Worm (Caenorhabditis elegans) whole organism, L1 larva: ENCODE measurements around the gene R105.1.

ENCODE experiments used
- lsy-2 ChIP-seq, 2 experiments: fragments of 150-350 bp; optimal IDR thresholded peaks; 2 replicates each; lab custom pipeline; 2014; ENCODE audit warnings: missing biosample characterization in 2 of 2, missing genetic modification characterization in 2 of 2
- nhr-12 ChIP-seq: sonication (generic microtip); optimal IDR thresholded peaks from 2 replicates; lab custom pipeline; 2017; ENCODE audit warnings: missing biosample characterization, missing genetic modification characterization
- skn-1 ChIP-seq: fragments of 150-350 bp; optimal IDR thresholded peaks from 2 replicates; lab custom pipeline; 2014; ENCODE audit warnings: missing biosample characterization, missing genetic modification characterization
- unc-62 ChIP-seq: fragments of 150-350 bp; optimal IDR thresholded peaks from 2 replicates; lab custom pipeline; 2014; ENCODE audit warnings: missing biosample characterization, missing genetic modification reagents, missing genetic modification characterization

DNA sequence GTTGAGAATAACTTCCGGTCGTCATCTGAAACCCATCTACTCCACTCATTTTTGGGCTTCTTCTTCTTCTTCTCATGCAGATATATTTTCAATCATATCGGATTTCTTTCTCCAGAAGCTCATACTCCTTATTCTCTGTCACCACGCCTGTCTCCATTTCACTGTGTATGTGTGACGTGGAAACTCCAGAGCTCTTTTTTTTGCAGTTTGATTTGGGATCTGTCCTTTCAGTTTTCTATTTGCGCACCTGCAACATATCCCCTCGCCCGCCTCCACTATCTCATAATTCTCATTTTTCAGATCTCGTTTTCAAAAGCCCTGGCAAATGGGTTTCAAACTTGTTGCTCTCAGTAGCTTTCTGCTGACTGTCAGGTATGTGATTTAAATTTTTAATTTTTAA, 45.2 kb downstream of the R105.1 start, which contains the start of gene kin-36:
- TF ChIP-seq skn-1 (tag; lab: Kevin White, UChicago) (no peak), nhr-12 (tag; lab: Kevin White, UChicago) (no peak), unc-62 (GFP tag; lab: Kevin White, UChicago) (no peak), lsy-2 (tag; optimal IDR thresholded peaks at IDR 0.05; lab: Kevin White, UChicago) (no peak)
